ENCODE assay signal across 3 worm cellular contexts in genomic region chrIV:14806903-14807302, ce11.
TF ChIP-seq lines count a peak whose summit lies in the region.

Gene oig-5 (plus strand): TSS chrIV:14807203.

TF ChIP-seq in whole organism, L1 larva, 84 proteins besides CTCF, POLR2A, EP300 and RAD21:
- no peak for TF ChIP-seq C34B4.2 (tag; optimal IDR thresholded peaks at IDR 0.05; lab: Kevin White, UChicago)
- TF ChIP-seq lin-14 (GFP tag; optimal IDR thresholded peaks at IDR 0.05; lab: Kevin White, UChicago) = no peak
- no peak for TF ChIP-seq nhr-76 (tag; optimal IDR thresholded peaks at IDR 0.05; lab: Kevin White, UChicago)
- no peak for TF ChIP-seq efl-1 (optimal IDR thresholded peaks at IDR 0.05; lab: Kevin White, UChicago)
- no peak for TF ChIP-seq efl-1 (GFP tag; optimal IDR thresholded peaks at IDR 0.05 in 1 of 2; lab: Kevin White, UChicago)
- peak; percentile 5 for TF ChIP-seq ceh-8 (GFP tag; optimal IDR thresholded peaks at IDR 0.05; lab: Kevin White, UChicago)
- 0 out of 2 replicates have a peak, but pooled peaks have one; percentile 7 for TF ChIP-seq mab-9 (GFP tag; IDR thresholded peaks at IDR 0.05; lab: Robert Waterston, UW)
- no peak for TF ChIP-seq skn-1 (tag; optimal IDR thresholded peaks at IDR 0.05; lab: Kevin White, UChicago)
- no peak for TF ChIP-seq alr-1 (tag; optimal IDR thresholded peaks at IDR 0.05; lab: Kevin White, UChicago; ENCODE audit: borderline replicate concordance)

TF ChIP-seq in whole organism, L3 larva, 47 proteins besides CTCF, POLR2A, EP300 and RAD21:
- TF ChIP-seq lin-39 (tag; optimal IDR thresholded peaks at IDR 0.05; lab: Kevin White, UChicago) = peak; percentile 3
- TF ChIP-seq elt-2 (tag; optimal IDR thresholded peaks at IDR 0.05; lab: Kevin White, UChicago) = no peak

TF ChIP-seq in whole organism, late embryonic, 69 proteins besides CTCF, POLR2A, EP300 and RAD21:
- TF ChIP-seq lin-11 (tag; optimal IDR thresholded peaks at IDR 0.05; lab: Kevin White, UChicago) = no peak
- TF ChIP-seq ceh-31 (tag; optimal IDR thresholded peaks at IDR 0.05; lab: Kevin White, UChicago) = peak; percentile 9
